Fruit fly (Drosophila melanogaster): ENCODE results near the gene Rsph9.

The Rsph9 gene

DNA sequence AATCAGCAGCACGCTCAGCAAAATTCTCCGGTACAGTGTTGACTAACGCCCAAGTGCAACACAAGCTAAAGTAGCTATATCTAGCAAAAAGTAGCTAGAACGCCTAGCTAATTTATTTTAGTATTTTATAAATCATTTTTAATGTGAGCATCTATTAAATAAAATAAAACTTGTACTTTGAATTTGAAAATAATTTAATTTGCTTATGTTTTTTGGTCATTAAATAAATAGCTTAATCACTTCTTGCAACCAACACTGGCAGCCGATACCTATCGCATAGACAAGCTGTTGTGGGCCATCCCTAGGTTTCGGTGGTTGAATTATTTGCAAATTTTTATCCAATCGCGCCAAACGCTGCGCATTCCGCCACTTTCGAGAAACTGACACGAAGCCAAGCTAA, 2.1 kb downstream of the Rsph9 start, which contains the start of the genes Polr2J and CG15141 (continued):
- peak; percentile 94 for TF ChIP-seq CG2120 (GFP tag; optimal IDR thresholded peaks at IDR 0.05)
- TF ChIP-seq usp (GFP tag; optimal IDR thresholded peaks at IDR 0.05) = no peak
- TF ChIP-seq dm (GFP tag; optimal IDR thresholded peaks at IDR 0.05) = peak; percentile 69
- peak; percentile 82 for TF ChIP-seq wdn (GFP tag; IDR thresholded peaks at IDR 0.05)
- peak; percentile 70 for TF ChIP-seq Nf-YB (GFP tag; optimal IDR thresholded peaks at IDR 0.05)
- peak; percentile 80 for TF ChIP-seq Oli (tag; optimal IDR thresholded peaks at IDR 0.05)
- TF ChIP-seq dan (GFP tag; IDR thresholded peaks at IDR 0.05) = no peak
- TF ChIP-seq Antp (GFP tag; optimal IDR thresholded peaks at IDR 0.05) = peak; percentile 54
- no peak for TF ChIP-seq D19A (tag; optimal IDR thresholded peaks at IDR 0.05)
- TF ChIP-seq eyg (GFP tag; optimal IDR thresholded peaks at IDR 0.05) = no peak
- TF ChIP-seq jing (GFP tag; optimal IDR thresholded peaks at IDR 0.05) = peak; percentile 49
- TF ChIP-seq CG13296 (GFP tag; optimal IDR thresholded peaks at IDR 0.05) = peak; percentile 73
- no peak for TF ChIP-seq p53 (GFP tag; optimal IDR thresholded peaks at IDR 0.05)
- TF ChIP-seq sr (GFP tag; IDR thresholded peaks at IDR 0.05) = no peak
- TF ChIP-seq slou (GFP tag; optimal IDR thresholded peaks at IDR 0.05) = peak; percentile 82
- TF ChIP-seq CG6254 (GFP tag; optimal IDR thresholded peaks at IDR 0.05) = peak; percentile 14
- peak; percentile 90 for TF ChIP-seq CG4404 (GFP tag; IDR thresholded peaks at IDR 0.05)
- peak; percentile 73 for TF ChIP-seq CG6791 (GFP tag; IDR thresholded peaks at IDR 0.05; ENCODE audit: partially characterized antibody)
- TF ChIP-seq Vsx1 (GFP tag; optimal IDR thresholded peaks at IDR 0.05) = peak; percentile 82
- TF ChIP-seq CG16863 (GFP tag; optimal IDR thresholded peaks at IDR 0.05) = peak; percentile 78
- peak; percentile 90 for TF ChIP-seq CG12659 (GFP tag; optimal IDR thresholded peaks at IDR 0.05)
- peak; percentile 84 for TF ChIP-seq CG12942 (GFP tag; optimal IDR thresholded peaks at IDR 0.05)
- TF ChIP-seq Hand (GFP tag; optimal IDR thresholded peaks at IDR 0.05) = no peak
- no peak; the same call in 2 of the 3 replicates for TF ChIP-seq zen2 (GFP tag; IDR thresholded peaks at IDR 0.05; ENCODE audit: partially characterized antibody)
- TF ChIP-seq CG12071 (GFP tag; optimal IDR thresholded peaks at IDR 0.05) = no peak
- peak; percentile 63 for TF ChIP-seq nerfin-2 (GFP tag; IDR thresholded peaks at IDR 0.05; ENCODE audit: partially characterized antibody)
- TF ChIP-seq CG10565 (GFP tag; optimal IDR thresholded peaks at IDR 0.05) = peak; percentile 15
- TF ChIP-seq lilli (GFP tag; optimal IDR thresholded peaks at IDR 0.05) = peak; percentile 93
- TF ChIP-seq CG7963 (GFP tag; IDR thresholded peaks at IDR 0.05; ENCODE audit: partially characterized antibody) = peak; percentile 54; the same call in 1 of the 3 replicates
- peak; percentile 86 for TF ChIP-seq dmrt11E (tag; optimal IDR thresholded peaks at IDR 0.05)
- TF ChIP-seq CG32532 (GFP tag; IDR thresholded peaks at IDR 0.05) = peak; percentile 88
- TF ChIP-seq fd64A (GFP tag; optimal IDR thresholded peaks at IDR 0.05) = no peak
- TF ChIP-seq CG18262 (tag; optimal IDR thresholded peaks at IDR 0.05) = no peak
- TF ChIP-seq rib (GFP tag; IDR thresholded peaks at IDR 0.05) = peak; percentile 80
- no peak for TF ChIP-seq Stat92E (GFP tag; optimal IDR thresholded peaks at IDR 0.05)
- peak; percentile 60; the same call in 1 of the 2 replicates for TF ChIP-seq ro (GFP tag; IDR thresholded peaks at IDR 0.05)
- peak; percentile 92 for TF ChIP-seq Xbp1 (GFP tag; optimal IDR thresholded peaks at IDR 0.05)
- TF ChIP-seq CG15696 (tag; optimal IDR thresholded peaks at IDR 0.05) = peak; percentile 87
- peak; percentile 64; the same call in 1 of the 2 replicates for TF ChIP-seq Rx (GFP tag; IDR thresholded peaks at IDR 0.05)
- peak; percentile 25 for TF ChIP-seq CG11398 (GFP tag; optimal IDR thresholded peaks at IDR 0.05)
- peak; percentile 44 for TF ChIP-seq CG2875 (GFP tag; optimal IDR thresholded peaks at IDR 0.05)
- TF ChIP-seq CG15269 (tag; optimal IDR thresholded peaks at IDR 0.05) = no peak
- TF ChIP-seq CG13123 (GFP tag; optimal IDR thresholded peaks at IDR 0.05) = peak; percentile 69
- peak; percentile 86 for TF ChIP-seq caup (GFP tag; optimal IDR thresholded peaks at IDR 0.05; ENCODE audit: severe bottlenecking)
- TF ChIP-seq CG7839 (tag; optimal IDR thresholded peaks at IDR 0.05) = no peak
- TF ChIP-seq dysf (GFP tag; IDR thresholded peaks at IDR 0.05) = peak; percentile 90
- peak; percentile 93 for TF ChIP-seq Sry-β (GFP tag; optimal IDR thresholded peaks at IDR 0.05)
- TF ChIP-seq odd (GFP tag; optimal IDR thresholded peaks at IDR 0.05) = no peak
- TF ChIP-seq sna (GFP tag; IDR thresholded peaks at IDR 0.05; ENCODE audit: partially characterized antibody) = peak; percentile 84
- peak; percentile 98 for TF ChIP-seq Ets65A (GFP tag)
